Fruit fly (Drosophila melanogaster) whole organism, wandering third instar larva: ENCODE results near the gene Vm26Ab.

Experiments used
- CG9705 ChIP-seq: fragments of 200-800 bp; sonication (Bioruptor generic); optimal IDR thresholded peaks from 2 replicates; lab custom pipeline; 2018; ENCODE audit warnings: missing biosample characterization, mild to moderate bottlenecking, missing genetic modification characterization
- CrebA ChIP-seq: fragments of 200-800 bp; sonication (Bioruptor generic); optimal IDR thresholded peaks from 2 replicates; lab custom pipeline; 2016; ENCODE audit warnings: missing biosample characterization, mild to moderate bottlenecking, missing genetic modification characterization, borderline replicate concordance
- Dfd ChIP-seq: fragments of >200 bp; optimal IDR thresholded peaks from 2 replicates; lab custom pipeline; 2017; ENCODE audit warnings: missing biosample characterization, missing genetic modification characterization
- GATAd ChIP-seq: sonication (Bioruptor generic); optimal IDR thresholded peaks from 2 replicates; lab custom pipeline; 2016; ENCODE audit warnings: missing biosample characterization, missing genetic modification characterization
- HLH106 ChIP-seq: fragments of 200-800 bp; optimal IDR thresholded peaks from 3 replicates; lab custom pipeline; 2019; ENCODE audit warnings: missing biosample characterization, mild to moderate bottlenecking, missing genetic modification characterization, moderate library complexity
- Hnf4 ChIP-seq: fragments of 200-800 bp; sonication (Bioruptor generic); optimal IDR thresholded peaks from 2 replicates; lab custom pipeline; 2016; ENCODE audit warnings: missing biosample characterization, mild to moderate bottlenecking, missing genetic modification characterization
- Hr78 ChIP-seq: fragments of >200 bp; optimal IDR thresholded peaks from 2 replicates; lab custom pipeline; 2017; ENCODE audit warnings: missing biosample characterization, missing genetic modification characterization
- Jra ChIP-seq: sonication (Bioruptor generic); optimal IDR thresholded peaks from 2 replicates; lab custom pipeline; 2016; ENCODE audit warnings: missing biosample characterization, missing genetic modification characterization
- Mio ChIP-seq: sonication (Bioruptor generic); optimal IDR thresholded peaks from 2 replicates; lab custom pipeline; 2016; ENCODE audit warnings: missing biosample characterization, missing genetic modification characterization
- Myc ChIP-seq: fragments of >200 bp; optimal IDR thresholded peaks from 2 replicates; lab custom pipeline; 2017
- N ChIP-seq: fragments of >200 bp; optimal IDR thresholded peaks from 2 replicates; lab custom pipeline; 2018; ENCODE audit warnings: missing biosample characterization, missing external identifiers, missing genetic modification characterization
- OdsH ChIP-seq: fragments of 200-800 bp; sonication (Bioruptor generic); optimal IDR thresholded peaks from 2 replicates; lab custom pipeline; 2016; ENCODE audit warnings: missing biosample characterization, mild to moderate bottlenecking, missing genetic modification characterization
- Rel ChIP-seq, 2 experiments: fragments of 200-800 bp; sonication (Bioruptor generic) in 1 of 2; optimal IDR thresholded peaks; 2 replicates in 1 of 2; 3 replicates in 1 of 2; lab custom pipeline; 2016 to 2019; ENCODE audit warnings: mild to moderate bottlenecking in 2 of 2, missing biosample characterization in 2 of 2, missing genetic modification characterization in 2 of 2, moderate library complexity in 1 of 2
- Sp1 ChIP-seq: fragments of 200-800 bp; sonication (Bioruptor generic); optimal IDR thresholded peaks from 3 replicates; lab custom pipeline; 2019; ENCODE audit warnings: missing biosample characterization, mild to moderate bottlenecking, missing genetic modification characterization, moderate library complexity
- Vsx2 ChIP-seq: fragments of 200-300, 225-300 bp; sonication (Bioruptor generic); optimal IDR thresholded peaks from 2 replicates; lab custom pipeline; 2018; ENCODE audit warnings: missing biosample characterization, missing genetic modification characterization; ENCODE audit not compliant: partially characterized antibody
- br ChIP-seq: fragments of 200-800 bp; sonication (Bioruptor generic); optimal IDR thresholded peaks from 2 replicates; lab custom pipeline; 2016; ENCODE audit warnings: missing biosample characterization, missing genetic modification characterization
- brk ChIP-seq: fragments of 200-800 bp; sonication (Bioruptor generic); optimal IDR thresholded peaks from 2 replicates; lab custom pipeline; 2016; ENCODE audit warnings: missing biosample characterization, mild to moderate bottlenecking, missing genetic modification characterization
- dl ChIP-seq, 2 experiments: fragments of 175-275, 200-275 bp in 1 of 2; fragments of 200-275 bp in 1 of 2; sonication (Bioruptor generic); optimal IDR thresholded peaks; lab custom pipeline; 2018; ENCODE audit warnings: mild to moderate bottlenecking in 2 of 2, missing biosample characterization in 2 of 2, missing genetic modification characterization in 2 of 2, moderate library complexity in 2 of 2; ENCODE audit not compliant: partially characterized antibody in 2 of 2, insufficient read depth in 1 of 2
- dsf ChIP-seq: sonication (Bioruptor generic); optimal IDR thresholded peaks from 2 replicates; lab custom pipeline; 2016; ENCODE audit warnings: missing biosample characterization, missing genetic modification characterization, borderline replicate concordance
- ey ChIP-seq: fragments of 200-800 bp; sonication (Bioruptor generic); optimal IDR thresholded peaks from 2 replicates; lab custom pipeline; 2016; ENCODE audit warnings: missing biosample characterization, missing genetic modification characterization
- foxo ChIP-seq, 2 experiments: fragments of 200-800 bp; sonication (Bioruptor generic); optimal IDR thresholded peaks; 2 replicates in 1 of 2; 3 replicates in 1 of 2; lab custom pipeline; 2016 to 2017; ENCODE audit warnings: missing biosample characterization in 2 of 2, missing genetic modification characterization in 2 of 2
- fru ChIP-seq: fragments of 200-800 bp; sonication (Bioruptor generic); optimal IDR thresholded peaks from 3 replicates; lab custom pipeline; 2016; ENCODE audit warnings: missing biosample characterization, mild to moderate bottlenecking, missing genetic modification characterization
- h ChIP-seq: fragments of 200-800 bp; sonication (Bioruptor generic); optimal IDR thresholded peaks from 3 replicates; lab custom pipeline; 2016; ENCODE audit warnings: missing biosample characterization, mild to moderate bottlenecking, missing genetic modification characterization
- jim ChIP-seq: fragments of 175-275, 200-325 bp; sonication (Bioruptor generic); optimal IDR thresholded peaks from 2 replicates; lab custom pipeline; 2016; ENCODE audit warnings: missing biosample characterization, mild to moderate bottlenecking, missing genetic modification characterization
- psq ChIP-seq: fragments of 200-800 bp; sonication (Bioruptor generic); optimal IDR thresholded peaks from 3 replicates; lab custom pipeline; 2017; ENCODE audit warnings: missing biosample characterization, mild to moderate bottlenecking, missing genetic modification characterization, moderate library complexity
- rgr ChIP-seq: fragments of 200-800 bp; sonication (Bioruptor generic); optimal IDR thresholded peaks from 3 replicates; lab custom pipeline; 2016; ENCODE audit warnings: missing biosample characterization, mild to moderate bottlenecking, missing genetic modification characterization
- sage ChIP-seq: fragments of 200-800 bp; sonication (Bioruptor generic); optimal IDR thresholded peaks from 2 replicates; lab custom pipeline; 2016; ENCODE audit warnings: missing biosample characterization, mild to moderate bottlenecking, missing genetic modification characterization
- sv ChIP-seq: fragments of 200-800 bp; sonication (Bioruptor generic); optimal IDR thresholded peaks from 3 replicates; lab custom pipeline; 2016; ENCODE audit warnings: missing biosample characterization, missing genetic modification characterization
- usp ChIP-seq: fragments of >200 bp; optimal IDR thresholded peaks from 2 replicates; lab custom pipeline; 2017; ENCODE audit warnings: missing biosample characterization, missing genetic modification characterization
- woc ChIP-seq: sonication (Bioruptor generic); optimal IDR thresholded peaks from 2 replicates; lab custom pipeline; 2016; ENCODE audit warnings: missing biosample characterization, mild to moderate bottlenecking, missing genetic modification characterization

Gene Vm26Ab

DNA sequence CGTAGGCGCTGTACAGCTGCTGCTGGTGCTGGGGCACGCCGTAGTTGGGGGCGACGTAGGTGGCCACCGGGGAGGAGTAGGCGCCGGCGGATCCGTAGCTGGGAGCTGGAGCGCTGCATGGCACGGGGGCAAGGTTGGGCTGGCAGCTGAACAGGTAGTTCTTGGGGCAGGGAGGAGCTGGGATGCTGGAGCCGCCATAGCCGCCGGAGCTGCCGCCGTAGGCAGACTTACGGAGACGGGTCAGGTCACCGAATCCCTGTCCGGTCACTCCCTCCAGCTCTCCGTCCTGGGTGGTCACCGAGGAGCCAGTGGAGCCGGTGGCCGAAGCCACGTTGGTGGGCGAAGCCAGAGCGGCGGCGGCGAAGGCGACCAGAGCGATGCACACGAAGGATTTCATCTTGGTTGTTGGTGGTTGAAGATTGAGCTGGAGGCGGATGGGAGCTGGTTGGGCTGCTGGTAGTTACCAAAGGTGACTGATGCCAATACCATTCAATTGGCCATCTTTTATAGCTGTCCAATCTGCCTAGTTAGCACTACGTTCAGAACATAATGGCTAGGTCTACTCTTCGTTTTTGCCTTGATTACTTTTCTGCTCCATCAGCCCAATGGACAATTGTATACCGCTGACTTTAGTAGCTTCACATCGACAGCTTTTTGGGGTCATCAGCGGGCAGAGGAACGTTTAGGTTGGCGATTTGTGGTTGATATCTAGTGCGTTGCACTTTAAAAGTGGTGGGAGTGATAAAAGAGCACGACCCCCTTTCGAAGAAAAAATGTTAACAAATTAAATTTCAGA lies 3.3 kb downstream of the Vm26Ab start, which contains the start of gene Vm26Aa:
Gene Vm26Aa, minus strand, starts transcription at position 478 of the 796 bp plus-strand sequence.
- no peak for TF ChIP-seq Dfd
- TF ChIP-seq Myc (lab: Kevin White, UChicago), result no peak
- no peak for TF ChIP-seq rgr (GFP tag; lab: Kevin White, UChicago)
- TF ChIP-seq jim (GFP tag; lab: Kevin White, UChicago), result no peak

DNA sequence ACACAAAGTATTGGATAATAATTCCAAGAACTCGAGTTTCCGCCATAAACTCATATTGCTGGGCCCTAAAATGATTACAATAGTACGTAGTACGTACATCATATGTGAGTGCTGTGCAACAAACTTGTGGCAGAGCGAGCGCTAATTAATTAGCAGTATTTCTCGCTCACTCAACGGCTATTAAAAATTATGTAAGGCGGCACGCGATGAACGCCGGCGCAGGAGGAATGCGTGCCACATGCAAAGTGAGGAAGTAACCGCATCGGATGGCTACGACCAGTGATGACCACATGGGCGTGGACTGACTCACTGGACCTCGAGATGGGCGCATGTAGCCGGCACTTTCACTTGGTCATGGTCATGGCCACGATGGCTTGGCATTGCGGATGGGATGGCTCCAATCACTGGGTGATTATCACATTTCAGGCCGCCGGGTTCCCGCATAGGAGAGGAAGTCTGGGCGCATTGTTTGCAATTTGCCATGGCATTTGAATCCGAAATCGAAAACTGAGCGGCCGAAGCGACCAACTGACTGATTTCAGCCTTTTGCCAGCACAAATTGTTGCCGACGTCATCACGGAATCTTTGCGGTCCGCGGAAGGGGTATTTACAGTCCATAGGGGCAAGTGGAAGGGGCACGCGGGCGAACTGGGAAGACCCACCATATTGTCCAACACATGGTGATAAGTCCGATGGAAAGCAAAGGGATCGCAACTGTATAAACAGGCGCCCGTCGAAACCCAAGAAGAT lies 4.5 kb downstream of the Vm26Ab start:
- no peak for TF ChIP-seq dsf (GFP tag; lab: Kevin White, UChicago)
- no peak for TF ChIP-seq fru
- no peak for TF ChIP-seq Jra (GFP tag; lab: Kevin White, UChicago)
- no peak for TF ChIP-seq N
- no peak for TF ChIP-seq usp (GFP tag; lab: Kevin White, UChicago)
- TF ChIP-seq CrebA, result no peak
- TF ChIP-seq Mio (GFP tag; lab: Kevin White, UChicago), result no peak
- TF ChIP-seq brk (GFP tag; lab: Kevin White, UChicago), result no peak
- TF ChIP-seq woc (GFP tag; lab: Kevin White, UChicago), result no peak
- TF ChIP-seq psq (GFP tag; lab: Kevin White, UChicago), result no peak
- TF ChIP-seq GATAd, result no peak
- TF ChIP-seq ey (GFP tag; lab: Kevin White, UChicago), result no peak

DNA sequence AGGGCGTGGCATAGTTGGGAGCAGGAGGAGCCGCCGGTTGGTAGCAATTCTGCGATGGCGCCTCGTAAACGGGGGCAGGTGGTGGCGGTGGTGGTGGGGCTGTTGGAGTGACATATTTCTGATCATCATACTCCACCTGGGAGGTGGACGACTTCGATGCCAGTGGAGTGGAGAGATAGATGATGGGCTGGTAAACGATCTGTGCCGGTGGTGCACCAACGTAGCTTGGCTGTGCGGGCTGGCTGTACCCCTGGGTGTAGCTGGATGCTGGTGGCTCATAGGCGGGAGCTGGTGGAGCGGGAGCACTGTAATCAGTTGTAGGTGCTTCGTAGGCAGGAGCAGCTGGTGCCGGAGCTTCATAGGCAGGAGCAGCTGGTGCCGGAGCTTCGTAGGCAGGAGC lies 6.4 kb downstream of the Vm26Ab start:
- TF ChIP-seq br (GFP tag; lab: Kevin White, UChicago) (no peak), woc (GFP tag; lab: Kevin White, UChicago) (no peak), HLH106 (no peak), Vsx2 (no peak), brk (GFP tag; lab: Kevin White, UChicago) (no peak), Myc (lab: Kevin White, UChicago) (no peak), Hr78 (GFP tag; lab: Kevin White, UChicago) (no peak), OdsH (GFP tag; lab: Kevin White, UChicago) (no peak), dl (GFP tag; optimal IDR thresholded peaks at IDR 0.05; lab: Kevin White, UChicago; ENCODE audit: insufficient read depth in 1 of 2, partially characterized antibody in 2 of 2) (no peak), CG9705 (GFP tag; lab: Kevin White, UChicago) (no peak), sage (GFP tag; lab: Kevin White, UChicago) (no peak), GATAd (no peak), fru (no peak), Sp1 (GFP tag; lab: Kevin White, UChicago) (no peak), Mio (GFP tag; lab: Kevin White, UChicago) (no peak), foxo (GFP tag; optimal IDR thresholded peaks at IDR 0.05; lab: Kevin White, UChicago) (no peak), N (no peak), sv (no peak), Jra (GFP tag; lab: Kevin White, UChicago) (no peak), h (GFP tag; lab: Kevin White, UChicago) (no peak)

DNA sequence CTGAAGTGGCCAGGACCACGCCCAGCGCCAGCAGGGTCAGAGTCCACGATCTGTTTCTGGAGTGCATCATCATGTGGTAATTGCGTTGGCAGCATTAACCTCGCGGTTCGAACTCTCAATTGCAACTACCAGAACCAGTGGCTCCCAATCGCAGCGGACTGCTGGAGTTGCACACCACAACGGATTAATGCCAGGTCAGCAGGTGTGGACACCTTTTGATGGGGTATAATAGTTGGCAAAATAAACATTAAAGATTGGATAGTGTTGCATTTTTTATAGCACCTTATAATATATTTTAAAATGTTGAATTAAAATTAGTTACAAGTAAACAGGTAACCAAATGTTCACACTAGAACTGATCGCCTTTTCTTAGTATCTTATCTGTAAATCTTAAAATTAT lies 7.4 kb downstream of the Vm26Ab start:
- TF ChIP-seq psq (GFP tag; lab: Kevin White, UChicago), result no peak
- TF ChIP-seq Hr78 (GFP tag; lab: Kevin White, UChicago), result no peak
- TF ChIP-seq CG9705 (GFP tag; lab: Kevin White, UChicago), result no peak
- TF ChIP-seq Jra (GFP tag; lab: Kevin White, UChicago), result no peak
- TF ChIP-seq, all 38 proteins: peak for 0

DNA sequence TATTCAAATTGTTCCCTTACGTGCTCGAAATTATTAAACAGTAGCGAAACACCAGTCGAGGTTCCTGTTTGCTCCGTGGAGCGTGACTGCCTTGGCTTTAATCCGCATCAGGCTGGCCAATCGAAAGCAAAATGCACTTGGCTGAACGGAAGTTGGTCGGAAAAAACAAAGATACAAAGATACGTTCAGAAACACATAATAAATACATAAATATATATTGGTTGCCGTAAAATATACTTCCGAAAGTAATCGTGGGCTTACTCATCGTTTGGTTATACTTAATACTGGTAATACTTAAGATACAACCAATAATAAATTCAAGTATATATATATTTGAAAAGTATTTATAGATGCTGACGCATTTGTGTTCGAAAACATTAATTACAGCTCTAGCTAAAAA lies 8.0 kb downstream of the Vm26Ab start, which contains the start of gene psd:
Gene psd, minus strand, starts transcription at position 101 of the 400 bp plus-strand sequence.
- TF ChIP-seq CG9705 (GFP tag; lab: Kevin White, UChicago), result no peak
- no peak for TF ChIP-seq OdsH (GFP tag; lab: Kevin White, UChicago)
- no peak for TF ChIP-seq Sp1 (GFP tag; lab: Kevin White, UChicago)
- TF ChIP-seq Jra (GFP tag; lab: Kevin White, UChicago), result no peak
- TF ChIP-seq woc (GFP tag; lab: Kevin White, UChicago), result no peak
- no peak for TF ChIP-seq rgr (GFP tag; lab: Kevin White, UChicago)
- TF ChIP-seq CrebA, result no peak
- no peak for TF ChIP-seq Rel (GFP tag; optimal IDR thresholded peaks at IDR 0.05; lab: Kevin White, UChicago)
- no peak for TF ChIP-seq Rel (tag; optimal IDR thresholded peaks at IDR 0.05; lab: Kevin White, UChicago)
- no peak for TF ChIP-seq Hnf4 (GFP tag; lab: Kevin White, UChicago)
- TF ChIP-seq GATAd, result no peak
- TF ChIP-seq foxo (GFP tag; optimal IDR thresholded peaks at IDR 0.05; lab: Kevin White, UChicago), result no peak
